Worm (Caenorhabditis elegans) whole organism, mixed stage, embryonic: Measurements from ENCODE around the gene kel-1.

Experiments
- bed-3 ChIP-seq: fragments of 200-800 bp; sonication (Bioruptor generic); optimal IDR thresholded peaks from 3 replicates; lab custom pipeline; 2018; ENCODE audit warnings: mild to moderate bottlenecking, missing genetic modification characterization, moderate library complexity, missing compliant biosample characterization
- ces-1 ChIP-seq: fragments of 150-350 bp; optimal IDR thresholded peaks from 2 replicates; lab custom pipeline; 2014; ENCODE audit warnings: missing biosample characterization, missing genetic modification reagents, missing genetic modification characterization
- cnd-1 ChIP-seq: fragments of 200-800 bp; sonication (Bioruptor generic); optimal IDR thresholded peaks from 2 replicates; lab custom pipeline; 2018; ENCODE audit warnings: mild to moderate bottlenecking, missing genetic modification characterization, missing compliant biosample characterization
- drap-1 ChIP-seq: fragments of 200-800 bp; sonication (Bioruptor generic); optimal IDR thresholded peaks from 3 replicates; lab custom pipeline; 2018; ENCODE audit warnings: mild to moderate bottlenecking, missing genetic modification characterization, missing compliant biosample characterization
- elt-1 ChIP-seq: sonication (generic microtip); optimal IDR thresholded peaks from 2 replicates; lab custom pipeline; 2017; ENCODE audit warnings: missing genetic modification characterization, mild to moderate bottlenecking, missing compliant biosample characterization, antibody characterized with exemption, moderate library complexity, borderline replicate concordance; ENCODE audit not compliant: insufficient read depth
- flh-1 ChIP-seq: fragments of 200-800 bp; sonication (Bioruptor generic); optimal IDR thresholded peaks from 2 replicates; lab custom pipeline; 2018; ENCODE audit warnings: mild to moderate bottlenecking, missing genetic modification characterization, moderate library complexity, missing compliant biosample characterization
- ham-2 ChIP-seq: fragments of 200-800 bp; sonication (Bioruptor generic); optimal IDR thresholded peaks from 2 replicates; lab custom pipeline; 2018; ENCODE audit warnings: mild to moderate bottlenecking, missing genetic modification characterization, missing compliant biosample characterization
- hlh-1 ChIP-seq: fragments of 150-350 bp; optimal IDR thresholded peaks from 2 replicates; lab custom pipeline; 2014; ENCODE audit warnings: missing biosample characterization, missing genetic modification reagents, missing genetic modification characterization
- lin-13 ChIP-seq: fragments of 150-350 bp; optimal IDR thresholded peaks from 2 replicates; lab custom pipeline; 2014; ENCODE audit warnings: missing biosample characterization, missing genetic modification characterization
- lin-32 ChIP-seq: fragments of 200-800 bp; sonication (Bioruptor generic); optimal IDR thresholded peaks from 2 replicates; lab custom pipeline; 2018; ENCODE audit warnings: mild to moderate bottlenecking, missing genetic modification characterization, missing compliant biosample characterization
- lsy-2 ChIP-seq: fragments of 150-350 bp; optimal IDR thresholded peaks from 2 replicates; lab custom pipeline; 2014; ENCODE audit warnings: missing biosample characterization, missing genetic modification characterization
- nhr-2 ChIP-seq: fragments of 150-350 bp; optimal IDR thresholded peaks from 2 replicates; lab custom pipeline; 2014; ENCODE audit warnings: missing biosample characterization, missing genetic modification characterization
- nhr-237 ChIP-seq: fragments of 150-350 bp; optimal IDR thresholded peaks from 2 replicates; lab custom pipeline; 2014; ENCODE audit warnings: missing biosample characterization, missing genetic modification characterization
- nhr-28 ChIP-seq: fragments of 150-350 bp; optimal IDR thresholded peaks from 2 replicates; lab custom pipeline; 2014; ENCODE audit warnings: missing biosample characterization, missing genetic modification characterization
- pha-4 ChIP-seq: fragments of 150-350 bp; optimal IDR thresholded peaks from 2 replicates; lab custom pipeline; 2018; ENCODE audit warnings: missing biosample characterization, missing genetic modification reagents, missing genetic modification characterization
- sem-2 ChIP-seq: fragments of 200-800 bp; sonication (Bioruptor generic); optimal IDR thresholded peaks from 2 replicates; lab custom pipeline; 2018; ENCODE audit warnings: mild to moderate bottlenecking, missing genetic modification characterization, missing compliant biosample characterization
- sptf-1 ChIP-seq: sonication (generic microtip); optimal IDR thresholded peaks from 2 replicates; lab custom pipeline; 2017; ENCODE audit warnings: mild to moderate bottlenecking, missing genetic modification characterization, moderate library complexity, missing compliant biosample characterization
- tbx-8 ChIP-seq: fragments of 200-800 bp; sonication (Bioruptor generic); optimal IDR thresholded peaks from 2 replicates; lab custom pipeline; 2018; ENCODE audit warnings: mild to moderate bottlenecking, missing genetic modification characterization, moderate library complexity, missing compliant biosample characterization
- unc-120 ChIP-seq: sonication (generic microtip); optimal IDR thresholded peaks from 2 replicates; lab custom pipeline; 2017; ENCODE audit warnings: missing genetic modification characterization, missing compliant biosample characterization; ENCODE audit not compliant: poor library complexity, severe bottlenecking
- unc-39 ChIP-seq: fragments of 150-350 bp; optimal IDR thresholded peaks from 2 replicates; lab custom pipeline; 2014; ENCODE audit warnings: missing biosample characterization, missing genetic modification characterization
- unc-62 ChIP-seq: fragments of 150-350 bp; optimal IDR thresholded peaks from 2 replicates; lab custom pipeline; 2014; ENCODE audit warnings: missing biosample characterization, missing genetic modification reagents, missing genetic modification characterization
- zip-8 ChIP-seq: fragments of 150-350 bp; optimal IDR thresholded peaks from 2 replicates; lab custom pipeline; 2014; ENCODE audit warnings: missing biosample characterization, missing genetic modification characterization

kel-1 gene

DNA sequence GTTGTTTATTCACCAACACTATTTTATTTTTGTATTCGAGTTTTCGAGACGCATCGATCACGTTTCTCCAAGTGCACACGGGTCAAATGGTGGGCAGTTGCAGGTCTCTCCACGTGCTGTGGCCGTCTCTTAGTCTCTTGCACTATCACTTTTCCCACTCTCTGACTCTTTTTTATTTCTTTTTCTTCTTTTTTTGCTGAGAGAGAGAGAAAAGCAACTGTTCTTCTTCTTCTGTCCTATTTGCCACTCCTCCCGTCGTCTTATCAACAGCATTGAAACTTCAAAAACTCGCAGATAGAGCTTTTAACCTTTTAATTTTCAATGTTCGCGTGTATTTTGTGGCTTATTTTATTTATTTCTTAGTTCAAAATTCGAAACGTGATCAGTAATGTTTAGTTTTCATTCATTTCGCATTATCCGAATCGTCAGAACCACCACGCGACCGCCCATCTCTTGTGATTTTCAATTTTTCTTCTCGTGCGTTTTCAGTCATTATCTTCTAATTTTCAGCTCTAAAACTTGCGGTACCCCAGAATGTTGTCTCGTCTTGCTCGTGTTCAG lies 39.9 kb downstream of the kel-1 start, which contains the start of gene alh-8:
Gene alh-8, plus strand, starts transcription at position 511 of the 561 bp plus-strand sequence.
- TF ChIP-seq hlh-1 (tag; lab: Kevin White, UChicago) (peak; percentile 91), unc-120 (tag; lab: Kevin White, UChicago) (peak; percentile 45), sem-2 (no peak), nhr-237 (tag; lab: Kevin White, UChicago) (no peak), bed-3 (no peak)
- TF ChIP-seq, all 35 proteins: peak for 2

DNA sequence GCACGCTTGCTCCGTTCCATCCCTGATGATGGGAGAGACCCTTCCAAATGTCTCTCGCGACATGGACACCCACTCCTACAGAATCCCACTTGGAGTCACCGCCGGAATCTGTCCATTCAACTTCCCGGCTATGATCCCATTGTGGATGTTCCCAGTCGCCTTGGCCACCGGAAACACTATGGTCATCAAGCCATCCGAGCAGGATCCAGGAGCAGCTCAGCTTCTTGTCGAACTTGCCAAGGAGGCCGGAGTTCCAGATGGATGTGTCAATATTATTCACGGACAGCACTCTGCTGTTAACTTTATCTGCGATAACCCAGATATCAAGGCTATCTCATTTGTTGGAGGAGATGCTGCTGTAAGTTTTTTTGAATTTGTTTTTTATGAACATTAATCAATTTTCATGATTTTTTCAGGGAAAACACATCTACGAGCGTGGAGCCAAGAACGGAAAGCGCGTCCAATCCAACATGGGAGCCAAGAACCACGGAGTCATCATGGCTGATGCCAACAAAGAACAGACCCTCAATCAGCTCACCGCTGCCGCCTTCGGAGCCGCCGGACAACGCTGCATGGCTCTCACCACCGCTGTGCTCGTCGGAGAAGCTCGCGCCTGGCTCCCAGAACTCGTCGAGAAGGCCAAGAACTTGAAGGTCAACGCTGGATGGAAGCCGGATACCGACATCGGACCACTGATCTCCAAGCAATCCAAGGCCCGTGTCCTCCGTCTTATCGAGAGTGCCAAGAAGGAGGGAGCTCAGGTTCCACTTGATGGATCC lies 41.2 kb downstream of the kel-1 start:
- TF ChIP-seq drap-1 (GFP tag; lab: Kevin White, UChicago), result no peak
- TF ChIP-seq lin-13 (tag; lab: Kevin White, UChicago), result no peak

DNA sequence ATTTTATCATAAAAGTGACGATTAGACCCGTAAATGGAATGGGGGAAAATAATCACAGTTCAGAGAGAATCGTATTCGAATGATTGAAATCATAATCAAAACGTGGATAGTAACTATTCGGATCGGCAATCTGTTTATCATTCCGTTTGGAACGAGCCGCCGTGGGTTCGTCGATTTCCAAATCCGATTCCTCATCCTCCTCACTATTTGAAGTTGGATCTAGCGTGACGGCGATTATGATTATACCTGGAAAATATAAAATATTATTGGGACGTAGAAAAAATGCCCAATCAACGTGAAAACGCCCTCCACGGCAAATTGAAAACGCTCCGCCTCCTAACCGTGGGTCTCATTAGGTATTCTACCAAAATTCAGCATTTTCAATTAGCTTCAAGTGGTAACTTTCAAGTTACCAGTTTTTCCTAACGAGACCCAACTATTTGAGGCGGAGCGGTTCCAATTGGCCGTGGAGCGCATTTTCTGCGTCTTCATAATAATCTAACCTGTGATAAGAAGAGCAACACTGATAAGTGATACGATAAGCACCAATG lies 42.5 kb downstream of the kel-1 start:
- TF ChIP-seq sptf-1 (no peak), lsy-2 (tag; lab: Kevin White, UChicago) (no peak), tbx-8 (no peak)

DNA sequence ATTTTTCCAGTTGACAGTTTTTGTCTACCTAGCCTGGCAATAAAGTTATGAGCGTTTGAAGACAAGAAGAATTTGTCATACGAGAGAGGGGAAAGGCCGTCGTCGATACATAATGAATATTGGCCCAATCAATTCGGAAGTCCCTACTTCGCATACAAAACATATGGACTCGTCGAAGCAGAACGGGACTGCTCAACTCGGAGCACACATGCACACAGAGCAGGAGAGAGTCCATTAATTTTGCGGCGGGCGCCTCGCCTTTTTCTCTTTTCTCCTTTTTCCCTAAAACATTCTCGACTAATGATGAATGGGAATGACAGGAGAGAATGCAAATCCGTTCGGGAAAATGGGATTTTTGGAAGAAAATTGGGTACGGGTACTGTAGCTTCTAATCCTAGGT lies 43.8 kb downstream of the kel-1 start, which contains the start of gene F13D12.8:
Gene F13D12.8, minus strand, starts transcription at position 82 of the 400 bp plus-strand sequence.
- TF ChIP-seq ces-1 (GFP tag; lab: Kevin White, UChicago), result peak; percentile 39
- TF ChIP-seq lin-32 (GFP tag; lab: Kevin White, UChicago), result no peak

DNA sequence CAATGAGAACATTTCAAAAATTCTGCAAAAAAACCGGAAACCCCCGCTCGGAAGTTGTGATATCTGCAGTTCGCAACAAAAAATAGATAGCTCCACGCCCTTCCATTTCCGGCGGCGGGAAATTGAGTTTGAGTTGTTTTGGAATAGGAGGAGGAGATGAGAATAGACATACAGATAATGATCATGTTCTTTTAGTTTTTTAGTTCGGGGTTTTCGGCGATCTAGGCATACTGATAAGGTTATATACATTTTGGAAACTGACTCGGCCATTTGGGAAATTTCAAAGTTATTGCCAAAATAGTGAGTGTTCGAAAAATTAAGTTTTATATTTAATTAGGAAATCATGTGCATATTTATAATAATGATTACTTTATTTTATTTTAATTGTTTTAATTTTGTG lies 45.1 kb downstream of the kel-1 start:
- peak; percentile 53 for TF ChIP-seq elt-1 (tag; lab: Kevin White, UChicago)
- TF ChIP-seq nhr-28 (tag; lab: Kevin White, UChicago), result no peak
- no peak for TF ChIP-seq ces-1 (GFP tag; lab: Kevin White, UChicago)
- TF ChIP-seq, all 35 proteins: peak for 1

DNA sequence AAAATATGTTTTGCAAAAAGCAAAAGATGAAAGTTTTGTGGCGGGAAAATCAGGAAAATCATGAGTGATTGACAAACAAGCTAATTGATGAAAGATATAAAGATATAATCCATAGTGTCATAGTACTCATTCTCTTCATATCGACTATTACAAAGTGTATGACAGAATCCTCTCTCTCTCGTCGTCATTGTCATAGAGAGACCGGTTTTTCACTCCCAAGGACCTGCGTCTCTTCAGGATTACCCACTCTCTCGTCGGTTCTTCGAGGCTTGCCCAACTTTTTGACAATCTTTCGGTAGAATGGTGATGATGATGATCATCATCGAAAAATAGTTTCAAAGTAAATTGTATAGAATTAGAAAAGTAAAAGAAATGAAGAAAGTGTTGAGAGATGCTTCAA lies 48.6 kb downstream of the kel-1 start:
- no peak for TF ChIP-seq zip-8 (tag; lab: Kevin White, UChicago)
- TF ChIP-seq unc-120 (tag; lab: Kevin White, UChicago), result peak; percentile 29
- TF ChIP-seq cnd-1, result no peak
- TF ChIP-seq lin-32 (GFP tag; lab: Kevin White, UChicago), result no peak
- no peak for TF ChIP-seq nhr-2 (tag; lab: Kevin White, UChicago)
- no peak for TF ChIP-seq bed-3
- TF ChIP-seq pha-4, result no peak
- TF ChIP-seq unc-62, result peak; percentile 87
- TF ChIP-seq elt-1 (tag; lab: Kevin White, UChicago), result no peak

DNA sequence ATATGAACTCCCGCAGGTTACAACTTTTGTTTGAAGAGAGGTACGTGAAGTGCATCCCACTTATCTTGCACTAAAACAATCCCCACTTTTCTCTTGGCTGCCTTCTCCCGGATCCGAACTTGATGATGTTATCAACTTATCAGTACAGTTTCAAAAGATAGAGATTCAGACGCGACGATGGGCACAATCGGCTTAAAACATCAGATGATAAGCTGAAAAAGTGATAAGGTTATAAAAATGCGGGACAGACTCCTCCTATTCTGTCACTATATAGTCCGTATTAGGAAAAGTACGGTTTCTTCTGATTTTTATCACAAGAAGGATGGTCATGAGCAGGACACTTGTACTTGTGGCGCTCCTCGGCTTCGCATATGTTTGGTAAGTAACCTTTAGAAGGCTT lies 50.5 kb downstream of the kel-1 start, which contains the start of gene ctsa-1.2:
Gene ctsa-1.2, plus strand, starts transcription at position 160 of the 400 bp plus-strand sequence.
- TF ChIP-seq ces-1 (GFP tag; lab: Kevin White, UChicago), result no peak
- no peak for TF ChIP-seq ham-2
- no peak for TF ChIP-seq unc-39 (tag; lab: Kevin White, UChicago)
- no peak for TF ChIP-seq hlh-1 (tag; lab: Kevin White, UChicago)

DNA sequence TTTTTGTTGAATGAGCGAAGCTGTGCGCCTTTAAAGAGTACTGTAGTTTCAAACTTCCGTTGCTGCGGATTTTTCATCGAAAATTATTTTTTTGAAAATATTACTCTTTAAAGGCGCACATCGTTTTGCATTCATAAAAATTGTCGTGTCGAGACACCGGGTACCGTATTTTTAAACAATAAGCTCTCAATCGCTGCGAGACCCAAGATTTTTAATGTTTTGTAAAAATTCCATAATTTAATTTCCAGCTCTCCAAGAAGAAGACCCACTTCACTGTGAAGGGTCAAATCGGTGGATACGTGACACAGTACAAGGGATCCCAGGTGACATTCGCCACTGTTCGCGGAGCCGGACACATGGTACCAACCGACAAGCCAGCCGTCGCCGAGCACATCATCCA lies 53.6 kb downstream of the kel-1 start:
- no peak for TF ChIP-seq unc-120 (tag; lab: Kevin White, UChicago)
- TF ChIP-seq flh-1 (GFP tag; lab: Kevin White, UChicago), result no peak
- TF ChIP-seq ces-1 (GFP tag; lab: Kevin White, UChicago), result peak; percentile 11
- no peak for TF ChIP-seq lsy-2 (tag; lab: Kevin White, UChicago)
- no peak for TF ChIP-seq unc-62
- no peak for TF ChIP-seq lin-13 (tag; lab: Kevin White, UChicago)
- TF ChIP-seq lin-32 (GFP tag; lab: Kevin White, UChicago), result no peak
- TF ChIP-seq, all 35 proteins: peak for 1
